Worm (Caenorhabditis elegans): ENCODE measurements around the gene srz-9.

Gene srz-9

DNA sequence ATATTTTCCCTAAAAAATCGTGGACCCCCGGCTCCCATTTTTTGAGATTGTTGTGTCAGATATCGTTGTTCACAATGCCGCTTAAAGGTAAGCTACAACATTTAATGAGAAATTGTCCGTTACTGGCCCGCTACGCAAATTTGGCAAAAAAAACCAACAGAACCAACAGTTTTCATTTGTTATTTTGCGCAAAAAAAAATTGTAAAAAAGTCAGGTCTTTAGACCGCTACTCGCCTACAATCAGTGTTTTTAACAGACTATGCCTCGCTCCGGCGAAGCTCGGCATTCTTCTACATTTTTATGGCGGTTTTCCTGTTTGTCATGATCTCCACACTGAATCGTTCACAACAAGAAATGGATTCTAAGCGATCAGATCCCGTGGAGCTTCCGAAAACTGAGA is 45.1 kb downstream of the srz-9 start, which contains the start of gene Y82E9BL.12:
Gene Y82E9BL.12 (plus strand): TSS at position 301 of the 400 bp plus-strand sequence.
- TF ChIP-seq egrh-3 (GFP tag; IDR thresholded peaks at IDR 0.05), result no peak
- no peak for TF ChIP-seq let-526 (GFP tag; IDR thresholded peaks at IDR 0.05)
- TF ChIP-seq attf-6 (GFP tag; IDR thresholded peaks at IDR 0.05), result no peak
- TF ChIP-seq sdz-38 (tag; optimal IDR thresholded peaks at IDR 0.05), result no peak
- no peak for TF ChIP-seq nhr-90 (tag; optimal IDR thresholded peaks at IDR 0.05)

DNA sequence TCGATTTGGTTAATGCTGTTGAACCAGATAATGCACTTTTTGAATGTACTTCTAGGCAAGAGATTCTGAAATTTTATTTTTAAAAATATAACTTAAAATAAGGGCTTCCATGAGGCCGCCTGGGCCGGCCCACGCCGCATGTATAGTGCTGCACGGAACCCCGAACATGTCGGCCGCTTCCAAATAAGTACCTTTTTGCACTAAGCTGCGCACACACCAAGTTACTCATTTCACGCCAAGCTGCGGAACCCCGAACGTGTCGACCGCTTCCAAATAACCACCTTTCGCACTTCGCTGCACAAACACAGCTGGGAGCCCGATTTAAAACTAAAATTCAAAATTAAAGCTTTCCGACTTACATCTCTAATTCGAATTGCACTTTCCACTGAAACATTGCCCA is 47.6 kb downstream of the srz-9 start:
- TF ChIP-seq ztf-22 (GFP tag; optimal IDR thresholded peaks at IDR 0.05), result no peak
- TF ChIP-seq attf-6 (GFP tag; IDR thresholded peaks at IDR 0.05), result no peak
- TF ChIP-seq snpc-4 (GFP tag; optimal IDR thresholded peaks at IDR 0.05), result peak; percentile 46
- peak in 2 of 4 experiments; percentile 68 to 85 for TF ChIP-seq snpc-4 (tag; optimal IDR thresholded peaks at IDR 0.05)
- TF ChIP-seq snpc-1.1 (tag; optimal IDR thresholded peaks at IDR 0.05; ENCODE audit: insufficient read depth), result peak; percentile 61

ce11 chrIII:1314283-1314682 is 50.5 kb downstream of the srz-9 start:
- no peak for TF ChIP-seq repo-1 (tag; optimal IDR thresholded peaks at IDR 0.05)
- TF ChIP-seq nhr-179 (tag; optimal IDR thresholded peaks at IDR 0.05), result no peak
- no peak for TF ChIP-seq Y53G8AR.9 (GFP tag; conservative IDR thresholded peaks at IDR 0.05)
- TF ChIP-seq F57C9.4 (tag; optimal IDR thresholded peaks at IDR 0.05), result no peak
